Worm (Caenorhabditis elegans) whole organism, late embryonic: Measurements from ENCODE around the gene Y69H2.15.

Experiments used
- C08G9.2 ChIP-seq: sonication (generic microtip); optimal IDR thresholded peaks from 2 replicates; lab custom pipeline; 2016; ENCODE audit warnings: mild to moderate bottlenecking, missing genetic modification characterization, moderate library complexity, missing compliant biosample characterization
- C38D4.7 ChIP-seq: fragments of 200-800 bp; sonication (Bioruptor generic); optimal IDR thresholded peaks from 2 replicates; lab custom pipeline; 2018; ENCODE audit warnings: mild to moderate bottlenecking, missing genetic modification characterization, moderate library complexity, missing compliant biosample characterization
- T23F11.4 ChIP-seq: fragments of 200-800 bp; sonication (Bioruptor generic); optimal IDR thresholded peaks from 2 replicates; lab custom pipeline; 2018; ENCODE audit warnings: mild to moderate bottlenecking, missing genetic modification characterization, missing compliant biosample characterization
- Y22D7AL.16 ChIP-seq: sonication (generic microtip); optimal IDR thresholded peaks from 2 replicates; lab custom pipeline; 2016; ENCODE audit warnings: missing genetic modification characterization, missing compliant biosample characterization
- ahr-1 ChIP-seq: sonication (generic microtip); optimal IDR thresholded peaks from 2 replicates; lab custom pipeline; 2016; ENCODE audit warnings: missing genetic modification characterization, missing compliant biosample characterization
- ama-1 ChIP-seq: fragments of 150-350 bp; optimal IDR thresholded peaks from 2 replicates; lab custom pipeline; 2014
- ceh-14 ChIP-seq: sonication (generic microtip); optimal IDR thresholded peaks from 2 replicates; lab custom pipeline; 2016; ENCODE audit warnings: missing genotype, missing genetic modification characterization, missing compliant biosample characterization
- ceh-22 ChIP-seq: sonication (generic microtip); optimal IDR thresholded peaks from 2 replicates; lab custom pipeline; 2017; ENCODE audit warnings: missing biosample characterization, missing genetic modification characterization
- ceh-30 ChIP-seq: fragments of 150-350 bp; optimal IDR thresholded peaks from 2 replicates; lab custom pipeline; 2014; ENCODE audit warnings: missing biosample characterization, missing genetic modification characterization
- ceh-45 ChIP-seq: fragments of 200-800 bp; sonication (Bioruptor generic); IDR thresholded peaks from 2 replicates; pipeline ENCODE4 v1.3.6; 2022; ENCODE audit warnings: missing genetic modification reagents, missing genetic modification characterization, missing compliant biosample characterization
- ceh-48 ChIP-seq: sonication (generic microtip); optimal IDR thresholded peaks from 2 replicates; lab custom pipeline; 2016; ENCODE audit warnings: missing genetic modification characterization, inconsistent platforms, missing compliant biosample characterization
- ceh-6 ChIP-seq: fragments of 200-800 bp; sonication (Bioruptor generic); optimal IDR thresholded peaks from 2 replicates; lab custom pipeline; 2018; ENCODE audit warnings: mild to moderate bottlenecking, missing genetic modification characterization, missing compliant biosample characterization
- ceh-9 ChIP-seq: sonication (generic microtip); optimal IDR thresholded peaks from 2 replicates; lab custom pipeline; 2016; ENCODE audit warnings: mild to moderate bottlenecking, missing genetic modification characterization, inconsistent platforms, missing compliant biosample characterization
- che-1 ChIP-seq: sonication (generic microtip); optimal IDR thresholded peaks from 2 replicates; lab custom pipeline; 2016; ENCODE audit warnings: mild to moderate bottlenecking, missing genetic modification characterization, missing compliant biosample characterization
- dmd-4 ChIP-seq: sonication (generic microtip); optimal IDR thresholded peaks from 2 replicates; lab custom pipeline; 2016; ENCODE audit warnings: borderline replicate concordance, missing genetic modification characterization, missing compliant biosample characterization
- elt-4 ChIP-seq: sonication (generic microtip); optimal IDR thresholded peaks from 2 replicates; lab custom pipeline; 2016; ENCODE audit warnings: missing genetic modification characterization, missing compliant biosample characterization
- ets-4 ChIP-seq: sonication (generic microtip); optimal IDR thresholded peaks from 2 replicates; lab custom pipeline; 2016; ENCODE audit warnings: missing genetic modification characterization, missing compliant biosample characterization
- fkh-10 ChIP-seq: fragments of 150-350 bp; optimal IDR thresholded peaks from 2 replicates; lab custom pipeline; 2014; ENCODE audit warnings: missing biosample characterization, missing genetic modification reagents, missing genetic modification characterization
- fkh-6 ChIP-seq: sonication (generic microtip); optimal IDR thresholded peaks from 2 replicates; lab custom pipeline; 2016; ENCODE audit warnings: missing genetic modification characterization, missing compliant biosample characterization
- gmeb-2 ChIP-seq: sonication (generic microtip); optimal IDR thresholded peaks from 2 replicates; lab custom pipeline; 2016; ENCODE audit warnings: missing genetic modification characterization, inconsistent platforms, missing compliant biosample characterization
- hlh-13 ChIP-seq: fragments of 200-800 bp; sonication (Bioruptor generic); optimal IDR thresholded peaks from 2 replicates; lab custom pipeline; 2018; ENCODE audit warnings: mild to moderate bottlenecking, missing genetic modification characterization, missing compliant biosample characterization
- hlh-15 ChIP-seq: sonication (generic microtip); optimal IDR thresholded peaks from 2 replicates; lab custom pipeline; 2016; ENCODE audit warnings: missing genetic modification characterization, missing compliant biosample characterization
- hlh-30 ChIP-seq: sonication (generic microtip); optimal IDR thresholded peaks from 2 replicates; lab custom pipeline; 2017; ENCODE audit warnings: antibody characterized with exemption, missing genetic modification characterization, missing compliant biosample characterization; ENCODE audit not compliant: insufficient read depth
- lim-6 ChIP-seq: sonication (generic microtip); optimal IDR thresholded peaks from 2 replicates; lab custom pipeline; 2016; ENCODE audit warnings: missing genetic modification characterization, missing compliant biosample characterization
- odd-2 ChIP-seq: sonication (generic microtip); optimal IDR thresholded peaks from 2 replicates; lab custom pipeline; 2017; ENCODE audit warnings: antibody characterized with exemption, mild to moderate bottlenecking, missing genetic modification characterization, missing compliant biosample characterization
- pat-9 ChIP-seq: fragments of 200-800 bp; sonication (Bioruptor generic); optimal IDR thresholded peaks from 2 replicates; lab custom pipeline; 2018; ENCODE audit warnings: mild to moderate bottlenecking, missing genetic modification characterization, moderate library complexity, missing compliant biosample characterization
- pha-2 ChIP-seq: sonication (generic microtip); optimal IDR thresholded peaks from 2 replicates; lab custom pipeline; 2017; ENCODE audit warnings: mild to moderate bottlenecking, missing genetic modification characterization, missing compliant biosample characterization
- pha-4 ChIP-seq: fragments of 150-350 bp; optimal IDR thresholded peaks from 2 replicates; lab custom pipeline; 2018; ENCODE audit warnings: missing biosample characterization, missing genetic modification reagents, missing genetic modification characterization
- pros-1 ChIP-seq: fragments of 150-350 bp; optimal IDR thresholded peaks from 2 replicates; lab custom pipeline; 2014; ENCODE audit warnings: missing biosample characterization, missing genetic modification reagents, missing genetic modification characterization
- ref-2 ChIP-seq: sonication (generic microtip); optimal IDR thresholded peaks from 2 replicates; lab custom pipeline; 2016; ENCODE audit warnings: missing genetic modification characterization, missing compliant biosample characterization
- rnt-1 ChIP-seq: sonication (generic microtip); optimal IDR thresholded peaks from 2 replicates; lab custom pipeline; 2016; ENCODE audit warnings: missing genetic modification characterization, missing compliant biosample characterization
- sox-2 ChIP-seq: fragments of 200-800 bp; sonication (Bioruptor generic); IDR thresholded peaks from 2 replicates; pipeline ENCODE4 v1.3.6; 2022; ENCODE audit warnings: missing genetic modification reagents, missing genetic modification characterization, missing compliant biosample characterization
- sox-4 ChIP-seq: sonication (generic microtip); optimal IDR thresholded peaks from 2 replicates; lab custom pipeline; 2017; ENCODE audit warnings: mild to moderate bottlenecking, missing genetic modification characterization, inconsistent platforms, missing compliant biosample characterization
- syd-9 ChIP-seq: sonication (generic microtip); optimal IDR thresholded peaks from 2 replicates; lab custom pipeline; 2016; ENCODE audit warnings: mild to moderate bottlenecking, missing genetic modification characterization, moderate library complexity, missing compliant biosample characterization
- tbx-7 ChIP-seq: sonication (generic microtip); optimal IDR thresholded peaks from 2 replicates; lab custom pipeline; 2016; ENCODE audit warnings: missing genotype, missing genetic modification characterization, missing compliant biosample characterization
- unc-3 ChIP-seq, 2 experiments: fragments of 200-800 bp in 1 of 2; sonication (Bioruptor generic) in 1 of 2; sonication (generic microtip) in 1 of 2; conservative IDR thresholded peaks in 1 of 2; optimal IDR thresholded peaks in 1 of 2; 2 replicates each; pipeline versions ENCODE4 v1.3.6 to Lab custom; 2016 to 2022; ENCODE audit warnings: missing compliant biosample characterization in 2 of 2, missing genetic modification characterization in 2 of 2, missing genetic modification reagents in 1 of 2
- unc-42 ChIP-seq: sonication (generic microtip); optimal IDR thresholded peaks from 2 replicates; lab custom pipeline; 2016; ENCODE audit warnings: missing genotype, missing genetic modification characterization, missing compliant biosample characterization
- unc-55 ChIP-seq: sonication (generic microtip); optimal IDR thresholded peaks from 2 replicates; lab custom pipeline; 2017; ENCODE audit warnings: missing biosample characterization, missing genetic modification reagents, missing genetic modification characterization
- unc-86 ChIP-seq: sonication (generic microtip); optimal IDR thresholded peaks from 2 replicates; lab custom pipeline; 2016; ENCODE audit warnings: missing genetic modification characterization, missing compliant biosample characterization
- zip-5 ChIP-seq: sonication (generic microtip); optimal IDR thresholded peaks from 2 replicates; lab custom pipeline; 2016; ENCODE audit warnings: missing genetic modification characterization, missing compliant biosample characterization
- ztf-16 ChIP-seq: sonication (generic microtip); optimal IDR thresholded peaks from 2 replicates; lab custom pipeline; 2017; ENCODE audit warnings: missing genetic modification characterization, missing compliant biosample characterization

Gene Y69H2.15

ce11 chrV:18626764-18627163, at the start of gene Y69H2.15:
TSS of gene Y69H2.15 (minus strand) at chrV:18626864.
- TF ChIP-seq C38D4.7 (GFP tag; lab: Kevin White, UChicago) (no peak), unc-42 (no peak), che-1 (tag; lab: Kevin White, UChicago) (no peak), sox-2 (GFP tag; lab: Robert Waterston, UW) (no peak), elt-4 (tag; lab: Kevin White, UChicago) (no peak), rnt-1 (tag; lab: Kevin White, UChicago) (no peak), ref-2 (tag; lab: Kevin White, UChicago) (no peak), dmd-4 (tag; lab: Kevin White, UChicago) (no peak), gmeb-2 (no peak), odd-2 (tag; lab: Kevin White, UChicago) (no peak), hlh-30 (tag; lab: Kevin White, UChicago) (no peak), ceh-30 (tag; lab: Kevin White, UChicago) (no peak), ceh-45 (GFP tag; lab: Robert Waterston, UW) (no peak), ama-1 (lab: Kevin White, UChicago) (no peak), unc-55 (GFP tag; lab: Kevin White, UChicago) (no peak), hlh-13 (no peak), sox-4 (tag; lab: Kevin White, UChicago) (no peak), ceh-9 (no peak), pha-4 (no peak)
- TF ChIP-seq, all 69 proteins: peak for 0

- TF ChIP-seq sox-4 (tag; lab: Kevin White, UChicago) (no peak), pha-4 (no peak), rnt-1 (tag; lab: Kevin White, UChicago) (no peak), ztf-16 (no peak), syd-9 (tag; lab: Kevin White, UChicago) (no peak)
Measured at ce11 chrV:18674367-18674766, 47.7 kb upstream of the Y69H2.15 start.

- no peak for TF ChIP-seq tbx-7 (tag; lab: Kevin White, UChicago)
- no peak for TF ChIP-seq ama-1 (lab: Kevin White, UChicago)
- TF ChIP-seq C08G9.2: no peak
- no peak for TF ChIP-seq hlh-13
- no peak for TF ChIP-seq T23F11.4 (GFP tag; lab: Kevin White, UChicago)
- TF ChIP-seq pros-1 (tag; lab: Kevin White, UChicago): no peak
- TF ChIP-seq ceh-6: no peak
- TF ChIP-seq ahr-1 (tag; lab: Kevin White, UChicago): no peak
- no peak for TF ChIP-seq Y22D7AL.16 (tag; lab: Kevin White, UChicago)
- no peak for TF ChIP-seq unc-3 (GFP tag; conservative IDR thresholded peaks at IDR 0.05; lab: Robert Waterston, UW)
- TF ChIP-seq unc-3 (tag; optimal IDR thresholded peaks at IDR 0.05; lab: Kevin White, UChicago): no peak
- no peak for TF ChIP-seq ceh-45 (GFP tag; lab: Robert Waterston, UW)
- TF ChIP-seq ets-4 (tag; lab: Kevin White, UChicago): no peak
- no peak for TF ChIP-seq fkh-10 (GFP tag; lab: Kevin White, UChicago)
- TF ChIP-seq sox-2 (GFP tag; lab: Robert Waterston, UW): no peak
- TF ChIP-seq pat-9 (tag; lab: Kevin White, UChicago): no peak
- TF ChIP-seq ceh-30 (tag; lab: Kevin White, UChicago): no peak
- TF ChIP-seq ceh-22 (tag; lab: Kevin White, UChicago): no peak
Measured at ce11 chrV:18671811-18672210, 45.1 kb upstream of the Y69H2.15 start.

DNA sequence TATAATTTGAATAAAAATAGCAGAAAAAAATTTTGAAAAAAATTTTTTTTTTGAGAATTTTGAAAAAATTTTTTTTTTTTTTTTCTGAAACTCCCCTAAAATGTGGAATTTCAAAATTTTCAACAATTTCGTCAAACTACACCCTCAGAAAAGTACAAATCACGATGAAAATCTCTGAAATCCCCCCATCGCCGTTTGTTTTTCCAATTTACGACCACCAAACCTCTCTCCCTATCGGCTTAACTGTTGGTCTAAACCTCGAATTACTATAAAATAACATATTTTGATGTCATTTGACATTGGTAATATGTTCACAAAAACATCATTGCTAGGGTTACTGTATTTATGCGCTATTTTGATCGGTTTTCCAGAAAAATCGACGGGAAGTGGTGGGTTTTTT, 43.4 kb upstream of the Y69H2.15 start, which contains the start of gene Y69H2.10:
Y69H2.10 (plus strand) TSS at position 301 of the 400 bp plus-strand sequence.
- TF ChIP-seq lim-6: no peak
- no peak for TF ChIP-seq ceh-48 (tag; lab: Kevin White, UChicago)
- TF ChIP-seq pha-2 (tag; lab: Kevin White, UChicago): no peak
- no peak for TF ChIP-seq elt-4 (tag; lab: Kevin White, UChicago)
- TF ChIP-seq ceh-14 (tag; lab: Kevin White, UChicago): no peak
- no peak for TF ChIP-seq sox-2 (GFP tag; lab: Robert Waterston, UW)
- TF ChIP-seq rnt-1 (tag; lab: Kevin White, UChicago): no peak
- TF ChIP-seq zip-5 (tag; lab: Kevin White, UChicago): no peak
- no peak for TF ChIP-seq hlh-15 (tag; lab: Kevin White, UChicago)
- TF ChIP-seq hlh-30 (tag; lab: Kevin White, UChicago): no peak
- TF ChIP-seq fkh-6 (tag; lab: Kevin White, UChicago): no peak
- TF ChIP-seq unc-86 (tag; lab: Kevin White, UChicago): no peak
